Fruit fly (Drosophila melanogaster) whole organism, prepupa: ENCODE measurements around the gene CG14627.

Experiments
- Blimp-1 ChIP-seq: fragments of 200-800 bp; sonication (Bioruptor generic); optimal IDR thresholded peaks from 3 replicates; lab custom pipeline; 2017; ENCODE audit warnings: missing biosample characterization, missing genetic modification characterization, mild to moderate bottlenecking, moderate library complexity, missing genetic modification reagents
- CG10631 ChIP-seq: fragments of 200-800 bp; sonication (Bioruptor generic); optimal IDR thresholded peaks from 2 replicates; lab custom pipeline; 2016; ENCODE audit warnings: missing biosample characterization, missing genetic modification characterization
- CG11294 ChIP-seq: fragments of 200-800 bp; sonication (Bioruptor generic); IDR thresholded peaks from 2 replicates; pipeline ENCODE4 v1.3.6; 2022; ENCODE audit warnings: missing biosample characterization, missing genetic modification characterization
- CG11902 ChIP-seq: fragments of 200-800 bp; sonication (Bioruptor generic); optimal IDR thresholded peaks from 3 replicates; lab custom pipeline; 2016; ENCODE audit warnings: missing biosample characterization, missing genetic modification characterization
- CG15336 ChIP-seq: fragments of 200-800 bp; sonication (Bioruptor generic); IDR thresholded peaks from 2 replicates; pipeline ENCODE4 v1.3.6; 2022; ENCODE audit warnings: missing biosample characterization, missing genetic modification characterization
- CG1621 ChIP-seq: fragments of 200-800 bp; sonication (Bioruptor generic); optimal IDR thresholded peaks from 3 replicates; lab custom pipeline; 2018; ENCODE audit warnings: missing biosample characterization, mild to moderate bottlenecking, missing genetic modification characterization
- CG16779 ChIP-seq: fragments of 200-800 bp; sonication (Bioruptor generic); optimal IDR thresholded peaks from 3 replicates; lab custom pipeline; 2017; ENCODE audit warnings: missing biosample characterization, mild to moderate bottlenecking, missing genetic modification characterization
- CG31627 ChIP-seq: fragments of 200-800 bp; sonication (Bioruptor generic); optimal IDR thresholded peaks from 3 replicates; lab custom pipeline; 2016; ENCODE audit warnings: missing biosample characterization, missing genetic modification characterization
- CG32006 ChIP-seq: fragments of 200-800 bp; sonication (Bioruptor generic); optimal IDR thresholded peaks from 3 replicates; lab custom pipeline; 2017; ENCODE audit warnings: missing biosample characterization, mild to moderate bottlenecking, missing genetic modification characterization
- CG34406 ChIP-seq: fragments of 200-800 bp; sonication (Bioruptor generic); optimal IDR thresholded peaks from 3 replicates; lab custom pipeline; 2016; ENCODE audit warnings: missing biosample characterization, missing genetic modification characterization
- CG3919 ChIP-seq: fragments of 200-800 bp; sonication (Bioruptor generic); optimal IDR thresholded peaks from 3 replicates; lab custom pipeline; 2016; ENCODE audit warnings: missing biosample characterization, missing genetic modification characterization
- CG4318 ChIP-seq: fragments of 200-800 bp; sonication (Bioruptor generic); optimal IDR thresholded peaks from 3 replicates; lab custom pipeline; 2017; ENCODE audit warnings: missing biosample characterization, mild to moderate bottlenecking, missing genetic modification characterization
- CG6163 ChIP-seq: fragments of 200-800 bp; sonication (Bioruptor generic); IDR thresholded peaks from 3 replicates; pipeline ENCODE4 v1.3.6; 2022; ENCODE audit warnings: missing biosample characterization, missing genetic modification characterization
- CG6276 ChIP-seq: fragments of 200-800 bp; sonication (Bioruptor generic); optimal IDR thresholded peaks from 2 replicates; lab custom pipeline; 2017; ENCODE audit warnings: missing biosample characterization, mild to moderate bottlenecking, missing genetic modification characterization
- CG6792 ChIP-seq: fragments of 200-800 bp; sonication (Bioruptor generic); optimal IDR thresholded peaks from 3 replicates; lab custom pipeline; 2016; ENCODE audit warnings: missing biosample characterization, missing genetic modification characterization
- CG6808 ChIP-seq: fragments of 200-800 bp; sonication (Bioruptor generic); optimal IDR thresholded peaks from 3 replicates; lab custom pipeline; 2017; ENCODE audit warnings: missing biosample characterization, missing genetic modification characterization, mild to moderate bottlenecking, moderate library complexity, missing genetic modification reagents
- CG6854 ChIP-seq: fragments of 200-800 bp; sonication (Bioruptor generic); optimal IDR thresholded peaks from 2 replicates; lab custom pipeline; 2017; ENCODE audit warnings: missing biosample characterization, mild to moderate bottlenecking, missing genetic modification characterization
- CG7368 ChIP-seq: fragments of 200-800 bp; sonication (Bioruptor generic); optimal IDR thresholded peaks from 3 replicates; lab custom pipeline; 2016; ENCODE audit warnings: missing biosample characterization, missing genetic modification characterization
- CG8119 ChIP-seq: fragments of 200-800 bp; sonication (Bioruptor generic); IDR thresholded peaks from 3 replicates; pipeline ENCODE4 v1.3.6; 2022; ENCODE audit warnings: missing biosample characterization, missing genetic modification characterization
- CG8632 ChIP-seq: fragments of 200-800 bp; sonication (Bioruptor generic); optimal IDR thresholded peaks from 3 replicates; lab custom pipeline; 2016; ENCODE audit warnings: missing biosample characterization, missing genetic modification characterization
- Eip75B ChIP-seq: fragments of 200-800 bp; sonication (Bioruptor generic); optimal IDR thresholded peaks from 3 replicates; lab custom pipeline; 2016; ENCODE audit warnings: missing biosample characterization, missing genetic modification characterization
- Eip78C ChIP-seq: fragments of 200-800 bp; sonication (Bioruptor generic); peaks from one replicate; lab custom pipeline; 2016; ENCODE audit warnings: missing biosample characterization, missing genetic modification characterization
- Eip93F ChIP-seq: fragments of 200-800 bp; sonication (Bioruptor generic); optimal IDR thresholded peaks from 2 replicates; lab custom pipeline; 2016; ENCODE audit warnings: missing biosample characterization, mild to moderate bottlenecking, missing genetic modification characterization
- Gug ChIP-seq: fragments of 200-800 bp; sonication (Bioruptor generic); IDR thresholded peaks from 2 replicates; pipeline ENCODE4 v1.3.6; 2022; ENCODE audit warnings: missing biosample characterization, missing genetic modification characterization
- Hr38 ChIP-seq: sonication (Bioruptor generic); optimal IDR thresholded peaks from 2 replicates; lab custom pipeline; 2016; ENCODE audit warnings: missing biosample characterization, missing genetic modification characterization
- Hr39 ChIP-seq: fragments of 200-800 bp; sonication (Bioruptor generic); optimal IDR thresholded peaks from 2 replicates; lab custom pipeline; 2016; ENCODE audit warnings: missing biosample characterization, missing genetic modification characterization
- Hr4 ChIP-seq: fragments of 200-800 bp; sonication (Bioruptor generic); optimal IDR thresholded peaks from 3 replicates; lab custom pipeline; 2016; ENCODE audit warnings: missing biosample characterization, missing genetic modification characterization
- Lpt ChIP-seq: fragments of 200-800 bp; sonication (Bioruptor generic); optimal IDR thresholded peaks from 3 replicates; lab custom pipeline; 2016; ENCODE audit warnings: missing biosample characterization, missing genetic modification characterization
- Met ChIP-seq: fragments of 200-800 bp; sonication (Bioruptor generic); optimal IDR thresholded peaks from 3 replicates; lab custom pipeline; 2016; ENCODE audit warnings: missing biosample characterization, missing genetic modification characterization
- OdsH ChIP-seq: fragments of 200-800 bp; sonication (Bioruptor generic); optimal IDR thresholded peaks from 3 replicates; lab custom pipeline; 2016; ENCODE audit warnings: missing biosample characterization, missing genetic modification characterization
- Smox ChIP-seq: fragments of 200-800 bp; sonication (Bioruptor generic); optimal IDR thresholded peaks from 3 replicates; lab custom pipeline; 2016; ENCODE audit warnings: missing biosample characterization, missing genetic modification characterization
- Sox14 ChIP-seq: fragments of 200-800 bp; sonication (Bioruptor generic); optimal IDR thresholded peaks from 3 replicates; lab custom pipeline; 2016; ENCODE audit warnings: missing biosample characterization, missing genetic modification characterization
- Sox15 ChIP-seq: fragments of 200-800 bp; sonication (Bioruptor generic); optimal IDR thresholded peaks from 3 replicates; lab custom pipeline; 2016; ENCODE audit warnings: missing biosample characterization, missing genetic modification characterization
- achi ChIP-seq: fragments of 200-800 bp; sonication (Bioruptor generic); optimal IDR thresholded peaks from 3 replicates; lab custom pipeline; 2016; ENCODE audit warnings: missing biosample characterization, missing genetic modification characterization
- cyc ChIP-seq: fragments of 200-800 bp; sonication (Bioruptor generic); optimal IDR thresholded peaks from 3 replicates; lab custom pipeline; 2016; ENCODE audit warnings: missing biosample characterization, missing genetic modification characterization
- dac ChIP-seq: fragments of 200-800 bp; sonication (Bioruptor generic); optimal IDR thresholded peaks from 2 replicates; lab custom pipeline; 2017; ENCODE audit warnings: missing biosample characterization, mild to moderate bottlenecking, missing genetic modification characterization
- dsx ChIP-seq: fragments of 200-800 bp; optimal IDR thresholded peaks from 3 replicates; lab custom pipeline; 2019; ENCODE audit warnings: missing biosample characterization, mild to moderate bottlenecking, missing genetic modification characterization, moderate library complexity; ENCODE audit not compliant: poor library complexity, severe bottlenecking
- eg ChIP-seq: fragments of 200-800 bp; sonication (Bioruptor generic); IDR thresholded peaks from 3 replicates; pipeline ENCODE4 v1.3.6; 2022; ENCODE audit warnings: missing biosample characterization, missing genetic modification characterization
- esn ChIP-seq: fragments of 200-800 bp; sonication (Bioruptor generic); optimal IDR thresholded peaks from 2 replicates; lab custom pipeline; 2016; ENCODE audit warnings: missing biosample characterization, mild to moderate bottlenecking, missing genetic modification characterization, moderate library complexity
- fd85E ChIP-seq: fragments of 200-800 bp; sonication (Bioruptor generic); optimal IDR thresholded peaks from 3 replicates; lab custom pipeline; 2016; ENCODE audit warnings: missing biosample characterization, missing genetic modification characterization
- fkh ChIP-seq: fragments of 200-800 bp; sonication (Bioruptor generic); optimal IDR thresholded peaks from 3 replicates; lab custom pipeline; 2017; ENCODE audit warnings: missing biosample characterization, mild to moderate bottlenecking, missing genetic modification characterization, moderate library complexity
- lz ChIP-seq: fragments of 200-800 bp; sonication (Bioruptor generic); optimal IDR thresholded peaks from 3 replicates; lab custom pipeline; 2016; ENCODE audit warnings: missing biosample characterization, missing genetic modification characterization
- net ChIP-seq: fragments of 200-800 bp; sonication (Bioruptor generic); optimal IDR thresholded peaks from 3 replicates; lab custom pipeline; 2016; ENCODE audit warnings: missing biosample characterization, missing genetic modification characterization
- pdm3 ChIP-seq: fragments of 200-800 bp; sonication (Bioruptor generic); optimal IDR thresholded peaks from 3 replicates; lab custom pipeline; 2016; ENCODE audit warnings: missing biosample characterization, missing genetic modification characterization
- salr ChIP-seq, 2 experiments: fragments of 200-800 bp; sonication (Bioruptor generic); optimal IDR thresholded peaks; 3 replicates each; lab custom pipeline; 2016 to 2018; ENCODE audit warnings: missing biosample characterization in 2 of 2, missing genetic modification characterization in 2 of 2, mild to moderate bottlenecking in 1 of 2
- spab ChIP-seq: fragments of 200-800 bp; sonication (Bioruptor generic); optimal IDR thresholded peaks from 2 replicates; lab custom pipeline; 2017; ENCODE audit warnings: missing biosample characterization, mild to moderate bottlenecking, missing genetic modification characterization, missing genetic modification reagents
- ss ChIP-seq, 2 experiments: fragments of 200-800 bp; sonication (Bioruptor generic); optimal IDR thresholded peaks; 2 replicates in 1 of 2; 3 replicates in 1 of 2; lab custom pipeline; 2017 to 2018; ENCODE audit warnings: mild to moderate bottlenecking in 2 of 2, missing biosample characterization in 2 of 2, missing genetic modification characterization in 2 of 2, moderate library complexity in 1 of 2
- svp ChIP-seq: fragments of 200-800 bp; sonication (Bioruptor generic); peaks from one replicate; lab custom pipeline; 2016; ENCODE audit warnings: missing biosample characterization, missing genetic modification characterization
- topi ChIP-seq: fragments of 200-800 bp; sonication (Bioruptor generic); optimal IDR thresholded peaks from 3 replicates; lab custom pipeline; 2016; ENCODE audit warnings: missing biosample characterization, missing genetic modification characterization

Gene CG14627

dm6 chrX:1206437-1206836 is 25.0 kb downstream of the CG14627 start, which contains the start of gene CG14624:
CG14624 (plus strand) TSS chrX:1206737.
- TF ChIP-seq dsx (GFP tag; lab: Kevin White, UChicago): no peak
- TF ChIP-seq svp: no peak
- no peak for TF ChIP-seq Eip93F (GFP tag; lab: Kevin White, UChicago)

- no peak for TF ChIP-seq CG16779 (tag; lab: Kevin White, UChicago)
- TF ChIP-seq Eip78C (GFP tag; lab: Kevin White, UChicago): peak; percentile 14
- TF ChIP-seq Lpt (GFP tag; lab: Kevin White, UChicago): no peak
- peak; percentile 20 for TF ChIP-seq CG3919 (GFP tag; lab: Kevin White, UChicago)
- peak; percentile 12 for TF ChIP-seq Sox14 (GFP tag; lab: Kevin White, UChicago)
- TF ChIP-seq Eip93F (GFP tag; lab: Kevin White, UChicago): no peak
- no peak for TF ChIP-seq CG6808 (GFP tag; lab: Kevin White, UChicago)
- TF ChIP-seq spab (GFP tag; lab: Kevin White, UChicago): no peak
- TF ChIP-seq fd85E (GFP tag; lab: Kevin White, UChicago): no peak
- peak; percentile 39 for TF ChIP-seq Met (GFP tag; lab: Kevin White, UChicago)
- peak; percentile 88 for TF ChIP-seq Blimp-1
- no peak for TF ChIP-seq CG8632
- no peak for TF ChIP-seq achi (GFP tag; lab: Kevin White, UChicago)
- TF ChIP-seq OdsH (GFP tag; lab: Kevin White, UChicago): no peak
- TF ChIP-seq fkh (GFP tag; lab: Kevin White, UChicago): no peak
- TF ChIP-seq CG6163 (GFP tag; lab: Robert Waterston, UW): no peak
- no peak for TF ChIP-seq CG31627 (GFP tag; lab: Kevin White, UChicago)
- no peak for TF ChIP-seq Gug (GFP tag; lab: Robert Waterston, UW)
- TF ChIP-seq pdm3 (GFP tag; lab: Kevin White, UChicago): peak; percentile 24
- TF ChIP-seq dac (GFP tag; lab: Kevin White, UChicago): no peak
- no peak for TF ChIP-seq CG34406 (GFP tag; lab: Kevin White, UChicago)
- no peak for TF ChIP-seq lz (GFP tag; lab: Kevin White, UChicago)
- peak; percentile 7 for TF ChIP-seq cyc (GFP tag; lab: Kevin White, UChicago)
- peak; percentile 26 for TF ChIP-seq CG10631 (GFP tag; lab: Kevin White, UChicago)
- TF ChIP-seq eg (GFP tag; lab: Robert Waterston, UW): no peak
- TF ChIP-seq Hr39 (GFP tag; lab: Kevin White, UChicago): no peak
- TF ChIP-seq CG8119 (GFP tag; lab: Robert Waterston, UW): no peak
- TF ChIP-seq CG32006 (GFP tag; lab: Kevin White, UChicago): peak; percentile 28
- TF ChIP-seq CG1621 (tag; lab: Kevin White, UChicago): no peak
- TF ChIP-seq CG6854 (GFP tag; lab: Kevin White, UChicago): no peak
- peak; percentile 39 for TF ChIP-seq esn (GFP tag; lab: Kevin White, UChicago)
- peak; percentile 37 for TF ChIP-seq Hr4
- no peak for TF ChIP-seq CG4318 (GFP tag; lab: Kevin White, UChicago)
- no peak for TF ChIP-seq salr (GFP tag; optimal IDR thresholded peaks at IDR 0.05; lab: Kevin White, UChicago)
- TF ChIP-seq Sox15 (GFP tag; lab: Kevin White, UChicago): no peak
- TF ChIP-seq ss (GFP tag; optimal IDR thresholded peaks at IDR 0.05; lab: Kevin White, UChicago): no peak
- peak; percentile 28 for TF ChIP-seq Smox (GFP tag; lab: Kevin White, UChicago)
- no peak for TF ChIP-seq Eip75B
- TF ChIP-seq CG6276 (GFP tag; lab: Kevin White, UChicago): no peak
- no peak for TF ChIP-seq net (GFP tag; lab: Kevin White, UChicago)
- no peak for TF ChIP-seq CG11294 (GFP tag; lab: Robert Waterston, UW)
- TF ChIP-seq Hr38: no peak
- no peak for TF ChIP-seq CG11902 (GFP tag; lab: Kevin White, UChicago)
- no peak for TF ChIP-seq CG6792 (GFP tag; lab: Kevin White, UChicago)
- TF ChIP-seq topi: peak; percentile 28
- TF ChIP-seq CG15336: 0 out of 2 replicates have a peak, but pooled peaks have one; percentile 27
- no peak for TF ChIP-seq dsx (GFP tag; lab: Kevin White, UChicago)
- TF ChIP-seq CG7368 (GFP tag; lab: Kevin White, UChicago): no peak
Observed at dm6 chrX:1209251-1210020, 28.0 kb downstream of the CG14627 start, which contains the start of gene CG11382. CG11382 (plus strand) TSS chrX:1209970.
